Worm (Caenorhabditis elegans) whole organism, L4/young adult: Measurements from ENCODE around the gene M163.8.

ENCODE experiments used
- W03F9.2 ChIP-seq: fragments of 150-350 bp; optimal IDR thresholded peaks from 2 replicates; lab custom pipeline; 2014; ENCODE audit warnings: missing biosample characterization, missing genetic modification characterization
- dao-5 ChIP-seq: sonication (generic microtip); optimal IDR thresholded peaks from 2 replicates; lab custom pipeline; 2016; ENCODE audit warnings: missing genotype, missing genetic modification characterization, moderate library complexity, missing compliant biosample characterization
- him-1 ChIP-seq: sonication (generic microtip); optimal IDR thresholded peaks from 2 replicates; lab custom pipeline; 2016; ENCODE audit warnings: missing genotype, missing genetic modification reagents, missing genetic modification characterization, missing compliant biosample characterization

- TF ChIP-seq him-1 (tag; lab: Kevin White, UChicago) = no peak
- no peak for TF ChIP-seq W03F9.2
- no peak for TF ChIP-seq dao-5 (tag; lab: Kevin White, UChicago)
Measured at ce11 chrX:14435648-14436155, 49.2 kb upstream of the M163.8 start.
